Worm (Caenorhabditis elegans) whole organism, L1 larva: ENCODE measurements around the gene clec-183.
A peak's percentile ranks its signal among the peaks of the same experiment; 100 is the strongest.

ENCODE experiments used
- F16B12.6 ChIP-seq: fragments of 150-350 bp; optimal IDR thresholded peaks from 2 replicates; lab custom pipeline; 2014; ENCODE audit warnings: missing biosample characterization, missing genetic modification characterization
- aly-2 ChIP-seq: fragments of 150-350 bp; optimal IDR thresholded peaks from 2 replicates; lab custom pipeline; 2014; ENCODE audit warnings: missing biosample characterization, missing genetic modification characterization
- ceh-88 ChIP-seq: fragments of 200-800 bp; sonication (Bioruptor generic); IDR thresholded peaks from 2 replicates; pipeline ENCODE4 v1.3.6; 2022; ENCODE audit warnings: missing genetic modification characterization, missing compliant biosample characterization
- ceh-90 ChIP-seq: sonication (generic microtip); optimal IDR thresholded peaks from 2 replicates; lab custom pipeline; 2016; ENCODE audit warnings: missing genetic modification characterization, missing compliant biosample characterization
- ces-1 ChIP-seq: fragments of 150-350 bp; optimal IDR thresholded peaks from 2 replicates; lab custom pipeline; 2014; ENCODE audit warnings: missing biosample characterization, missing genetic modification reagents, missing genetic modification characterization
- dpl-1 ChIP-seq, 3 experiments: fragments of 150-350 bp in 2 of 3; sonication (generic microtip) in 1 of 3; optimal IDR thresholded peaks; 2 replicates each; lab custom pipeline; 2014 to 2017; ENCODE audit warnings: missing biosample characterization in 3 of 3, missing genetic modification characterization in 3 of 3, missing genetic modification reagents in 3 of 3
- efl-1 ChIP-seq, 4 experiments: fragments of 150-350 bp; optimal IDR thresholded peaks in 3 of 4; peaks in 1 of 4; 1 replicate in 1 of 4; 2 replicates in 3 of 4; lab custom pipeline; 2014; ENCODE audit warnings: missing biosample characterization in 2 of 4, missing genetic modification characterization in 2 of 4, missing genetic modification reagents in 2 of 4
- egl-13 ChIP-seq: sonication (generic microtip); optimal IDR thresholded peaks from 2 replicates; lab custom pipeline; 2016; ENCODE audit warnings: missing genotype, missing genetic modification reagents, missing genetic modification characterization, missing compliant biosample characterization
- fkh-4 ChIP-seq: sonication (generic microtip); optimal IDR thresholded peaks from 2 replicates; lab custom pipeline; 2016; ENCODE audit warnings: missing compliant biosample characterization, missing genetic modification characterization, borderline replicate concordance
- fos-1 ChIP-seq: fragments of 150-350 bp; optimal IDR thresholded peaks from 2 replicates; lab custom pipeline; 2014; ENCODE audit warnings: missing biosample characterization, missing genetic modification characterization
- hlh-17 ChIP-seq: fragments of 200-800 bp; sonication (Bioruptor generic); optimal IDR thresholded peaks from 2 replicates; lab custom pipeline; 2018; ENCODE audit warnings: missing genetic modification characterization, mild to moderate bottlenecking, missing compliant biosample characterization, moderate library complexity, borderline replicate concordance
- lin-14 ChIP-seq: fragments of 200-800 bp; sonication (Bioruptor generic); optimal IDR thresholded peaks from 2 replicates; lab custom pipeline; 2018; ENCODE audit warnings: mild to moderate bottlenecking, missing genetic modification characterization, moderate library complexity, missing compliant biosample characterization
- lin-15B ChIP-seq: fragments of 150-350 bp; sonication (generic microtip); optimal IDR thresholded peaks from 3 replicates; lab custom pipeline; 2014; ENCODE audit warnings: missing biosample characterization, missing genetic modification characterization
- lin-35 ChIP-seq, 2 experiments: fragments of 150-350 bp; optimal IDR thresholded peaks; 2 replicates each; lab custom pipeline; 2014; ENCODE audit warnings: missing biosample characterization in 2 of 2, missing genetic modification characterization in 2 of 2, missing genetic modification reagents in 2 of 2
- lsy-2 ChIP-seq, 2 experiments: fragments of 150-350 bp; optimal IDR thresholded peaks; 2 replicates each; lab custom pipeline; 2014; ENCODE audit warnings: missing biosample characterization in 2 of 2, missing genetic modification characterization in 2 of 2
- mef-2 ChIP-seq: fragments of 150-350 bp; optimal IDR thresholded peaks from 2 replicates; lab custom pipeline; 2014; ENCODE audit warnings: missing biosample characterization, missing genetic modification characterization
- mep-1 ChIP-seq: fragments of 150-350 bp; optimal IDR thresholded peaks from 2 replicates; lab custom pipeline; 2014; ENCODE audit warnings: missing biosample characterization, missing genetic modification characterization
- nhr-19 ChIP-seq: fragments of 200-800 bp; sonication (Bioruptor generic); conservative IDR thresholded peaks from 2 replicates; pipeline ENCODE4 v1.3.6; 2022; ENCODE audit warnings: missing genetic modification characterization, missing compliant biosample characterization
- nhr-71 ChIP-seq: sonication (generic microtip); optimal IDR thresholded peaks from 2 replicates; lab custom pipeline; 2016; ENCODE audit warnings: mild to moderate bottlenecking, missing genetic modification characterization, moderate library complexity, missing compliant biosample characterization
- nhr-76 ChIP-seq: sonication (generic microtip); optimal IDR thresholded peaks from 2 replicates; lab custom pipeline; 2017; ENCODE audit warnings: missing biosample characterization, missing genetic modification characterization
- nhr-84 ChIP-seq: sonication (generic microtip); optimal IDR thresholded peaks from 2 replicates; lab custom pipeline; 2017; ENCODE audit warnings: missing biosample characterization, missing genetic modification characterization
- nhr-85 ChIP-seq: sonication (generic microtip); peaks from one replicate; lab custom pipeline; 2016; ENCODE audit warnings: missing genetic modification characterization, inconsistent platforms, missing compliant biosample characterization
- pag-3 ChIP-seq: sonication (generic microtip); optimal IDR thresholded peaks from 2 replicates; lab custom pipeline; 2017; ENCODE audit warnings: missing genetic modification characterization, mild to moderate bottlenecking, missing compliant biosample characterization, antibody characterized with exemption, borderline replicate concordance; ENCODE audit not compliant: insufficient read depth
- pax-3 ChIP-seq: fragments of 200-800 bp; sonication (Bioruptor generic); optimal IDR thresholded peaks from 2 replicates; lab custom pipeline; 2018; ENCODE audit warnings: mild to moderate bottlenecking, missing genetic modification characterization, moderate library complexity, missing compliant biosample characterization
- pqm-1 ChIP-seq: sonication (generic microtip); optimal IDR thresholded peaks from 3 replicates; lab custom pipeline; 2017; ENCODE audit warnings: missing biosample characterization, missing genetic modification characterization
- rnt-1 ChIP-seq: sonication (generic microtip); optimal IDR thresholded peaks from 2 replicates; lab custom pipeline; 2016; ENCODE audit warnings: mild to moderate bottlenecking, missing genetic modification characterization, moderate library complexity, missing compliant biosample characterization
- snpc-4 ChIP-seq: fragments of 150-350 bp; optimal IDR thresholded peaks from 2 replicates; lab custom pipeline; 2014; ENCODE audit warnings: missing biosample characterization, missing genetic modification characterization
- snu-23 ChIP-seq: sonication (generic microtip); optimal IDR thresholded peaks from 2 replicates; lab custom pipeline; 2016; ENCODE audit warnings: missing genetic modification characterization, missing compliant biosample characterization
- sptf-1 ChIP-seq: fragments of 150-350 bp; optimal IDR thresholded peaks from 2 replicates; lab custom pipeline; 2014; ENCODE audit warnings: missing biosample characterization, missing genetic modification characterization
- swsn-7 ChIP-seq: sonication (generic microtip); optimal IDR thresholded peaks from 2 replicates; lab custom pipeline; 2016; ENCODE audit warnings: missing genetic modification characterization, missing compliant biosample characterization
- unc-130 ChIP-seq: fragments of 150-350 bp; optimal IDR thresholded peaks from 2 replicates; lab custom pipeline; 2017; ENCODE audit warnings: missing biosample characterization, missing genetic modification characterization, inconsistent platforms
- unc-62 ChIP-seq: fragments of 150-350 bp; optimal IDR thresholded peaks from 2 replicates; lab custom pipeline; 2014; ENCODE audit warnings: missing biosample characterization, missing genetic modification reagents, missing genetic modification characterization
- unc-98 ChIP-seq: fragments of 200-800 bp; sonication (Bioruptor generic); IDR thresholded peaks from 2 replicates; pipeline ENCODE4 v1.3.6; 2022; ENCODE audit warnings: missing genetic modification characterization, missing compliant biosample characterization
- xbp-1 ChIP-seq: sonication (generic microtip); optimal IDR thresholded peaks from 2 replicates; lab custom pipeline; 2016; ENCODE audit warnings: missing genetic modification characterization, missing compliant biosample characterization
- zag-1 ChIP-seq: fragments of 150-350 bp; optimal IDR thresholded peaks from 2 replicates; lab custom pipeline; 2014; ENCODE audit warnings: missing biosample characterization, missing genetic modification characterization
- ztf-4 ChIP-seq: fragments of 150-350 bp; optimal IDR thresholded peaks from 2 replicates; lab custom pipeline; 2014; ENCODE audit warnings: missing biosample characterization, missing genetic modification characterization

clec-183 gene

DNA sequence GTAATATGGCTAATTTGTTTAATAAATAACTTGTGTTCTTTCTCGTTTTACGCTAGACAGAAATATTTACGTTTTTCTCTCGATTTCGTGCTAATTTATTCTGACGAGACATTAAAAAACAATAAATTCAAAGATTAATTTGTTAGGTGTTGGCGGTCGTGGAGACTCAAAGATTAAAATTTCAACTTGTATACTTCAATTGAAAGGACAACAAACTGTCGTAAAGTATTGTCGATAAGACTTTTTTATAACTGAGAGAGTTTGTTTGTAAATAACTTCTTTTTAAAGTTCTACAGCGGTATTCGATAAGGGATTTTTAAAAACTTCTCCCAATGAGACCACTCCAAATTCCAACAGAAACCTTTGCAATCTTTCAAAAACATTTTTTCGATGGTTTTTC is 25.9 kb downstream of the clec-183 start:
- no peak for TF ChIP-seq aly-2 (tag; lab: Kevin White, UChicago)
- no peak for TF ChIP-seq mep-1 (tag; lab: Kevin White, UChicago)
- TF ChIP-seq sptf-1 (tag; lab: Kevin White, UChicago): no peak
- TF ChIP-seq, all 84 proteins: peak for 0

DNA sequence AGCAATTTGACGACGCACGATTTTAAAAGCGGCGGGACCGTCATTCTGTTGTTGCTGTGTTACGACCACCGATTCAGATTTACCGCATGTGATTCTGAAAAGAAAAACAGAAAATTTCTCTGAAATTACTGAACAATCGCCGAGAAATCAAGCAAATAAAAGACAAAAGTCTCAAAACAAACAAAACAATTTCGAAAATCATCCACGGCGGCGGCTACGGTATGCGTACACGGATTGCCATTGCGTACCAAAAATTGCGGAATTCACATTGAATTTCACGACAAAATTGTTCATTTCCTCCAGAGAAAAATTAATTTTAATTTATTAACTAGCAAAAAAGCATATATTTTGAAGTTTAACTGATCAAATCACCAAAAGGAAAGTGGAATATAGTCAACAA is 38.6 kb downstream of the clec-183 start, which contains the start of gene pezo-1:
Gene pezo-1 (minus strand): TSS at position 101 of the 400 bp plus-strand sequence.
- TF ChIP-seq F16B12.6 (tag; lab: Kevin White, UChicago): peak; percentile 6
- no peak for TF ChIP-seq efl-1 (optimal IDR thresholded peaks at IDR 0.05; lab: Kevin White, UChicago)
- TF ChIP-seq efl-1 (GFP tag; optimal IDR thresholded peaks at IDR 0.05 in 1 of 2; lab: Kevin White, UChicago): peak in 1 of 2 experiments; percentile 30
- peak in 1 of 2 experiments; percentile 43 for TF ChIP-seq lsy-2 (tag; optimal IDR thresholded peaks at IDR 0.05; lab: Kevin White, UChicago)
- no peak for TF ChIP-seq xbp-1 (tag; lab: Kevin White, UChicago)
- no peak for TF ChIP-seq hlh-17 (GFP tag; lab: Kevin White, UChicago)

DNA sequence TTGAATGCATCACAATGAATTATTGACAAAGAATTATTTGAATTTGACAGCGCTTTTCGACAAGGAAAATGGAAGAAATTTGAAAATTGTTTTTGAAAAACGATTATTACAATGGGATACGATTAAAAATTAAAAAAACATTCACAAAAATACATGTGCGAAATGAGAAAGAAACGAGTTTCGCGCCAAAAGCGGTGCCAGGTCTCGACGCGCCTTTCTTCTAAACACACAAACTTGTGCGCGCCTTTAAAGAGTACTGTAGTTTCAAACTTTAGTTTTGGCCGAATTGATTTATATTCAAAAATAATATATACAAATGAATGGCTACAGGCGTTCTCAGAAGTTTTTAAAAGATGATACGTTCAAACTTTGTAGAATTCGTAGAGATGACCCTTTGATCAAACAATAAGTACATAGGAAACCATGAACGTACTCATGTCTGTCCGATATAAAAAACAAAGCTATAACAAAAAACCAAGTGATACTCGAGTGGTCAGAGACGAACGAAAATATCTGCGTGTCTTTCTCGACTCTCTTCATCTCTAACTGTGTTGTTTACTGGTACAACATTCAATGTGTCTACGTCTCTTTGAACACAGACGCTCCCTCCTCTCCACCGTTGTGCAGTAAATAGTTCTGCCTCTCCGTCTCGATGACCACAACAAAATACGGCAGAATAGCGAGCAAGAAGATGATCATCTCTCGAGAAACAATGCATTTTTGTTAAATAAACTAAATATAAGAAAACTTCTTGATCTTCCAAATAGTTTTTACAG is 40.2 kb downstream of the clec-183 start:
- TF ChIP-seq ceh-88 (no peak), fkh-4 (tag; lab: Kevin White, UChicago) (no peak), efl-1 (optimal IDR thresholded peaks at IDR 0.05; lab: Kevin White, UChicago) (peak; percentile 19 to 40), efl-1 (GFP tag; optimal IDR thresholded peaks at IDR 0.05 in 1 of 2; lab: Kevin White, UChicago) (peak in 1 of 2 experiments; percentile 48), rnt-1 (tag; lab: Kevin White, UChicago) (peak; percentile 36), pag-3 (tag; lab: Kevin White, UChicago) (no peak), mef-2 (no peak), lin-35 (GFP tag; optimal IDR thresholded peaks at IDR 0.05; lab: Kevin White, UChicago) (peak in 1 of 2 experiments; percentile 55), mep-1 (tag; lab: Kevin White, UChicago) (peak; percentile 16), swsn-7 (no peak), nhr-71 (peak; percentile 9), lin-15B (tag; lab: Kevin White, UChicago) (no peak), hlh-17 (GFP tag; lab: Kevin White, UChicago) (no peak), lsy-2 (tag; optimal IDR thresholded peaks at IDR 0.05; lab: Kevin White, UChicago) (peak in 1 of 2 experiments; percentile 45), unc-62 (GFP tag; lab: Kevin White, UChicago) (no peak), lin-14 (GFP tag; lab: Kevin White, UChicago) (peak; percentile 59), pqm-1 (tag; lab: Kevin White, UChicago) (no peak), dpl-1 (GFP tag; optimal IDR thresholded peaks at IDR 0.05; lab: Kevin White, UChicago) (no peak), pax-3 (tag; lab: Kevin White, UChicago) (no peak), snu-23 (GFP tag; lab: Kevin White, UChicago) (peak; percentile 41), ztf-4 (no peak), unc-130 (tag; lab: Kevin White, UChicago) (no peak), egl-13 (tag; lab: Kevin White, UChicago) (no peak), nhr-84 (no peak), zag-1 (tag; lab: Kevin White, UChicago) (no peak), unc-98 (GFP tag; lab: Robert Waterston, UW) (no peak), snpc-4 (tag; lab: Kevin White, UChicago) (no peak), fos-1 (tag; lab: Kevin White, UChicago) (no peak), ceh-90 (tag; lab: Kevin White, UChicago) (no peak), xbp-1 (tag; lab: Kevin White, UChicago) (no peak), nhr-76 (tag; lab: Kevin White, UChicago) (no peak), nhr-85 (tag; lab: Kevin White, UChicago) (peak; percentile 62), ces-1 (no peak), nhr-19 (GFP tag; lab: Robert Waterston, UW) (no peak)
